Fruit fly (Drosophila melanogaster) whole organism, pupa: ENCODE results near the gene KP78b.

ENCODE experiments used
- CG10348 ChIP-seq: fragments of 200-800 bp; sonication (Bioruptor generic); IDR thresholded peaks from 2 replicates; pipeline ENCODE4 v1.3.6; 2022; ENCODE audit warnings: missing biosample characterization, missing genetic modification characterization
- CG12605 ChIP-seq: fragments of 200-800 bp; sonication (Bioruptor generic); IDR thresholded peaks from 2 replicates; pipeline ENCODE4 v1.3.6; 2022; ENCODE audit warnings: missing biosample characterization, missing genetic modification characterization
- CG13204 ChIP-seq: fragments of 200-800 bp; sonication (Bioruptor generic); optimal IDR thresholded peaks from 2 replicates; lab custom pipeline; 2018; ENCODE audit warnings: missing biosample characterization, mild to moderate bottlenecking, missing genetic modification characterization, moderate library complexity
- CG14655 ChIP-seq: fragments of 200-800 bp; sonication (Bioruptor generic); optimal IDR thresholded peaks from 3 replicates; lab custom pipeline; 2017; ENCODE audit warnings: mild to moderate bottlenecking, missing biosample characterization, missing genetic modification reagents, missing genetic modification characterization
- CG15710 ChIP-seq: fragments of 200-800 bp; sonication (Bioruptor generic); optimal IDR thresholded peaks from 2 replicates; lab custom pipeline; 2018; ENCODE audit warnings: missing biosample characterization, mild to moderate bottlenecking, missing genetic modification characterization, moderate library complexity
- CG32121 ChIP-seq: fragments of 200-800 bp; sonication (Bioruptor generic); IDR thresholded peaks from 2 replicates; pipeline ENCODE4 v1.3.6; 2022; ENCODE audit warnings: missing biosample characterization, missing genetic modification characterization
- CG4496 ChIP-seq: fragments of 200-800 bp; sonication (Bioruptor generic); IDR thresholded peaks from 3 replicates; pipeline ENCODE4 v1.3.6; 2022; ENCODE audit warnings: missing biosample characterization, missing genetic modification characterization
- CG8301 ChIP-seq: fragments of 200-800 bp; sonication (Bioruptor generic); optimal IDR thresholded peaks from 2 replicates; lab custom pipeline; 2018; ENCODE audit warnings: missing biosample characterization, mild to moderate bottlenecking, missing genetic modification characterization
- CG9948 ChIP-seq: fragments of 200-800 bp; sonication (Bioruptor generic); optimal IDR thresholded peaks from 2 replicates; lab custom pipeline; 2018; ENCODE audit warnings: missing biosample characterization, mild to moderate bottlenecking, missing genetic modification characterization, moderate library complexity
- D1 ChIP-seq: fragments of 200-800 bp; sonication (Bioruptor generic); optimal IDR thresholded peaks from 2 replicates; lab custom pipeline; 2018; ENCODE audit warnings: missing biosample characterization, mild to moderate bottlenecking, missing genetic modification characterization, moderate library complexity
- EcR ChIP-seq: fragments of 200-800 bp; sonication (Bioruptor generic); optimal IDR thresholded peaks from 3 replicates; lab custom pipeline; 2019; ENCODE audit warnings: missing biosample characterization, missing genetic modification characterization, mild to moderate bottlenecking, moderate library complexity, missing genetic modification reagents
- Pif1B ChIP-seq: fragments of 200-800 bp; sonication (Bioruptor generic); optimal IDR thresholded peaks from 3 replicates; lab custom pipeline; 2016; ENCODE audit warnings: missing biosample characterization, missing genetic modification characterization
- Snoo ChIP-seq: fragments of 200-800 bp; sonication (Bioruptor generic); optimal IDR thresholded peaks from 3 replicates; lab custom pipeline; 2017; ENCODE audit warnings: missing biosample characterization, mild to moderate bottlenecking, missing genetic modification characterization, inconsistent platforms
- rn ChIP-seq: fragments of 200-800 bp; sonication (Bioruptor generic); IDR thresholded peaks from 2 replicates; pipeline ENCODE4 v1.3.6; 2022; ENCODE audit warnings: missing biosample characterization, missing genetic modification characterization

DNA sequence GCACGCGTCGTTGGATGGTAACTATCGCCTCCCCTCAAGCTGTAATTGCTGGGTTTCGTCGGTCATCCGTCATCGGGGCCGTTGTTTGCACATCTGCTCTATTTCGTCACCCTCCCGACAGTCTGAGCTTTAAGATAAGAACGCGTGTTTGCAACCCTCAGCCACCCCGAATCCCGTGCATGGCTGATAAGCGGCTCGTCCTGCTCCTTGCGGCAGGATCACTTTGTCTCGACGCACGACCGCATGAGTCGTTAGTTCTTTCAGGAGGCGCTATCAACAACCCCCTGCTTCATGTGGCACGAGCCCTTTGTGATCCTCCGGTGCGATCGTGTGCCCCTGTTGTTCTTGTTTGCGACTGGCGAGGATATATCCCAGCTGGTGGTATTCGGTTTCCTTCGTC is 2.2 kb downstream of the KP78b start:
- TF ChIP-seq CG9948 (tag; lab: Kevin White, UChicago) (no peak), Snoo (tag; lab: Kevin White, UChicago) (no peak), CG13204 (GFP tag; lab: Kevin White, UChicago) (no peak), EcR (GFP tag; lab: Kevin White, UChicago) (no peak), CG12605 (GFP tag; lab: Robert Waterston, UW) (no peak), rn (GFP tag; lab: Robert Waterston, UW) (no peak), CG14655 (GFP tag; lab: Kevin White, UChicago) (no peak), D1 (tag; lab: Kevin White, UChicago) (no peak), CG8301 (tag; lab: Kevin White, UChicago) (no peak), CG15710 (tag; lab: Kevin White, UChicago) (no peak), CG10348 (no peak), Pif1B (GFP tag; lab: Kevin White, UChicago) (no peak), CG32121 (GFP tag; lab: Robert Waterston, UW) (no peak), CG4496 (no peak)
